Worm (Caenorhabditis elegans) whole organism, L3 larva: ENCODE measurements around the gene fbxa-211.

Experiments
- R02D3.7 ChIP-seq: fragments of 150-350 bp; optimal IDR thresholded peaks from 2 replicates; lab custom pipeline; 2014; ENCODE audit warnings: missing biosample characterization, missing genetic modification characterization
- ZK546.5 ChIP-seq: sonication (generic microtip); optimal IDR thresholded peaks from 2 replicates; lab custom pipeline; 2017; ENCODE audit warnings: missing biosample characterization, missing genetic modification characterization
- ama-1 ChIP-seq: fragments of 150-350 bp; optimal IDR thresholded peaks from 2 replicates; lab custom pipeline; 2018
- ceh-16 ChIP-seq: sonication (generic microtip); optimal IDR thresholded peaks from 2 replicates; lab custom pipeline; 2017; ENCODE audit warnings: missing biosample characterization, missing genetic modification characterization
- ceh-28 ChIP-seq: fragments of 150-350 bp; optimal IDR thresholded peaks from 2 replicates; lab custom pipeline; 2014; ENCODE audit warnings: missing biosample characterization, missing genetic modification reagents, missing genetic modification characterization
- ceh-82 ChIP-seq: fragments of 150-350 bp; optimal IDR thresholded peaks from 2 replicates; lab custom pipeline; 2014; ENCODE audit warnings: missing biosample characterization, missing genetic modification characterization
- ceh-9 ChIP-seq: sonication (generic microtip); optimal IDR thresholded peaks from 2 replicates; lab custom pipeline; 2018; ENCODE audit warnings: missing biosample characterization, missing genetic modification characterization
- daf-12 ChIP-seq: fragments of 150-350 bp; optimal IDR thresholded peaks from 2 replicates; lab custom pipeline; 2014; ENCODE audit warnings: missing biosample characterization, missing genetic modification reagents, missing genetic modification characterization
- egl-5 ChIP-seq: fragments of 150-350 bp; optimal IDR thresholded peaks from 2 replicates; lab custom pipeline; 2017; ENCODE audit warnings: missing biosample characterization, missing genetic modification reagents, missing genetic modification characterization, inconsistent platforms
- elt-1 ChIP-seq: fragments of 150-350 bp; optimal IDR thresholded peaks from 2 replicates; lab custom pipeline; 2014; ENCODE audit warnings: missing biosample characterization, missing genetic modification characterization
- elt-2 ChIP-seq: sonication (generic microtip); optimal IDR thresholded peaks from 2 replicates; lab custom pipeline; 2016; ENCODE audit warnings: missing genetic modification reagents, mild to moderate bottlenecking, missing genetic modification characterization, missing compliant biosample characterization
- elt-3 ChIP-seq, 3 experiments: fragments of 150-350 bp in 1 of 3; sonication (generic microtip) in 2 of 3; optimal IDR thresholded peaks; 2 replicates in 2 of 3; 4 replicates in 1 of 3; lab custom pipeline; 2014 to 2017; ENCODE audit warnings: missing biosample characterization in 3 of 3, missing genetic modification characterization in 3 of 3
- eor-1 ChIP-seq, 2 experiments: fragments of 150-350 bp; optimal IDR thresholded peaks; 2 replicates each; lab custom pipeline; 2014 to 2018; ENCODE audit warnings: missing biosample characterization in 2 of 2, missing genetic modification characterization in 2 of 2
- fkh-10 ChIP-seq: sonication (generic microtip); optimal IDR thresholded peaks from 2 replicates; lab custom pipeline; 2017; ENCODE audit warnings: missing biosample characterization, missing genetic modification reagents, missing genetic modification characterization
- fkh-2 ChIP-seq: fragments of 150-350 bp; optimal IDR thresholded peaks from 2 replicates; lab custom pipeline; 2014; ENCODE audit warnings: missing biosample characterization, missing genetic modification reagents, missing genetic modification characterization
- fos-1 ChIP-seq: fragments of 150-350 bp; optimal IDR thresholded peaks from 2 replicates; lab custom pipeline; 2014; ENCODE audit warnings: missing biosample characterization, missing genetic modification characterization
- hmg-11 ChIP-seq: sonication (generic microtip); optimal IDR thresholded peaks from 2 replicates; lab custom pipeline; 2016; ENCODE audit warnings: missing genetic modification characterization, missing compliant biosample characterization
- jun-1 ChIP-seq: fragments of 150-350 bp; optimal IDR thresholded peaks from 2 replicates; lab custom pipeline; 2014; ENCODE audit warnings: missing biosample characterization, missing genetic modification reagents, missing genetic modification characterization
- lsy-12 ChIP-seq: sonication (generic microtip); optimal IDR thresholded peaks from 2 replicates; lab custom pipeline; 2016; ENCODE audit warnings: mild to moderate bottlenecking, missing genetic modification characterization, missing compliant biosample characterization
- mdl-1 ChIP-seq: fragments of 150-350 bp; optimal IDR thresholded peaks from 2 replicates; lab custom pipeline; 2014; ENCODE audit warnings: missing biosample characterization, missing genetic modification characterization
- mml-1 ChIP-seq: fragments of 150-350 bp; sonication (generic microtip); optimal IDR thresholded peaks from 3 replicates; lab custom pipeline; 2014; ENCODE audit warnings: missing biosample characterization, missing genetic modification characterization
- nfya-1 ChIP-seq: sonication (generic microtip); optimal IDR thresholded peaks from 2 replicates; lab custom pipeline; 2017; ENCODE audit warnings: missing genetic modification characterization, mild to moderate bottlenecking, missing compliant biosample characterization, antibody characterized with exemption, moderate library complexity; ENCODE audit not compliant: insufficient read depth
- nhr-23 ChIP-seq: fragments of 150-350 bp; optimal IDR thresholded peaks from 2 replicates; lab custom pipeline; 2014; ENCODE audit warnings: missing biosample characterization, missing genetic modification reagents, missing genetic modification characterization
- nhr-237 ChIP-seq: fragments of 150-350 bp; optimal IDR thresholded peaks from 2 replicates; lab custom pipeline; 2014; ENCODE audit warnings: missing biosample characterization, missing genetic modification characterization
- nhr-25 ChIP-seq: sonication (generic microtip); optimal IDR thresholded peaks from 2 replicates; lab custom pipeline; 2017; ENCODE audit warnings: missing biosample characterization, missing genetic modification characterization
- nhr-28 ChIP-seq: fragments of 150-350 bp; optimal IDR thresholded peaks from 2 replicates; lab custom pipeline; 2014; ENCODE audit warnings: missing biosample characterization, missing genetic modification characterization
- nhr-43 ChIP-seq: sonication (generic microtip); optimal IDR thresholded peaks from 2 replicates; lab custom pipeline; 2016; ENCODE audit warnings: mild to moderate bottlenecking, missing genetic modification characterization, missing compliant biosample characterization; ENCODE audit not compliant: poor library complexity, severe bottlenecking
- nhr-67 ChIP-seq: fragments of 150-350 bp; optimal IDR thresholded peaks from 2 replicates; lab custom pipeline; 2014; ENCODE audit warnings: missing biosample characterization, missing genetic modification characterization
- nhr-76 ChIP-seq: fragments of 150-350 bp; sonication (generic microtip); optimal IDR thresholded peaks from 5 replicates; lab custom pipeline; 2014; ENCODE audit warnings: missing biosample characterization, missing genetic modification characterization
- pha-4 ChIP-seq: fragments of 150-350 bp; optimal IDR thresholded peaks from 2 replicates; lab custom pipeline; 2014; ENCODE audit warnings: missing biosample characterization, missing genetic modification reagents, missing genetic modification characterization
- pqm-1 ChIP-seq: fragments of 150-350 bp; optimal IDR thresholded peaks from 2 replicates; lab custom pipeline; 2017; ENCODE audit warnings: missing biosample characterization, missing genetic modification characterization, inconsistent platforms
- sea-2 ChIP-seq: fragments of 150-350 bp; sonication (generic microtip); optimal IDR thresholded peaks from 4 replicates; lab custom pipeline; 2014; ENCODE audit warnings: missing biosample characterization, missing genetic modification reagents, missing genetic modification characterization
- snpc-4 ChIP-seq: fragments of 150-350 bp; optimal IDR thresholded peaks from 2 replicates; lab custom pipeline; 2014; ENCODE audit warnings: missing biosample characterization, missing genetic modification characterization
- unc-39 ChIP-seq: sonication (generic microtip); optimal IDR thresholded peaks from 4 replicates; lab custom pipeline; 2017; ENCODE audit warnings: missing biosample characterization, missing genetic modification characterization
- unc-62 ChIP-seq: fragments of 150-350 bp; sonication (generic microtip); optimal IDR thresholded peaks from 4 replicates; lab custom pipeline; 2014; ENCODE audit warnings: missing biosample characterization, missing genetic modification reagents, missing genetic modification characterization
- zag-1 ChIP-seq: fragments of 150-350 bp; optimal IDR thresholded peaks from 2 replicates; lab custom pipeline; 2014; ENCODE audit warnings: missing biosample characterization, missing genetic modification characterization
- ztf-4 ChIP-seq: fragments of 150-350 bp; optimal IDR thresholded peaks from 2 replicates; lab custom pipeline; 2014; ENCODE audit warnings: missing biosample characterization, missing genetic modification characterization

Gene fbxa-211

ce11 chrV:18161228-18161627, 33.9 kb downstream of the fbxa-211 start, which contains the start of gene C14A6.13:
Gene C14A6.13, minus strand, starts transcription at chrV:18161328.
- TF ChIP-seq zag-1 (tag; lab: Kevin White, UChicago) (no peak), jun-1 (no peak), nhr-25 (tag; lab: Kevin White, UChicago) (no peak), nhr-76 (tag; lab: Kevin White, UChicago) (no peak), ceh-82 (no peak), ceh-16 (tag; lab: Kevin White, UChicago) (no peak), pqm-1 (tag; lab: Kevin White, UChicago) (no peak), nhr-43 (no peak), ceh-28 (no peak), elt-1 (tag; lab: Kevin White, UChicago) (no peak), mml-1 (tag; lab: Kevin White, UChicago) (no peak), pha-4 (tag; lab: Kevin White, UChicago) (no peak), fkh-2 (no peak), lsy-12 (tag; lab: Kevin White, UChicago) (no peak), hmg-11 (tag; lab: Kevin White, UChicago) (no peak), mdl-1 (tag; lab: Kevin White, UChicago) (no peak), elt-3 (tag; optimal IDR thresholded peaks at IDR 0.05; lab: Kevin White, UChicago) (no peak), ZK546.5 (tag; lab: Kevin White, UChicago) (no peak)

- TF ChIP-seq egl-5 (tag; lab: Kevin White, UChicago) (no peak), lsy-12 (tag; lab: Kevin White, UChicago) (no peak), jun-1 (no peak), nhr-23 (no peak), elt-3 (tag; optimal IDR thresholded peaks at IDR 0.05; lab: Kevin White, UChicago) (no peak), daf-12 (tag; lab: Kevin White, UChicago) (no peak), R02D3.7 (tag; lab: Kevin White, UChicago) (no peak), fos-1 (tag; lab: Kevin White, UChicago) (no peak), nhr-28 (tag; lab: Kevin White, UChicago) (no peak), ZK546.5 (tag; lab: Kevin White, UChicago) (no peak), elt-2 (no peak), ceh-82 (no peak), pqm-1 (tag; lab: Kevin White, UChicago) (no peak), hmg-11 (tag; lab: Kevin White, UChicago) (no peak), zag-1 (tag; lab: Kevin White, UChicago) (no peak), ceh-9 (tag; lab: Kevin White, UChicago) (no peak), sea-2 (no peak), nhr-25 (tag; lab: Kevin White, UChicago) (no peak)
Measured at ce11 chrV:18162568-18162967, 35.2 kb downstream of the fbxa-211 start, which contains the start of gene C14A6.12. Gene C14A6.12, minus strand, starts transcription at chrV:18162668.

- TF ChIP-seq daf-12 (tag; lab: Kevin White, UChicago) (no peak), pqm-1 (tag; lab: Kevin White, UChicago) (no peak), unc-39 (tag; lab: Kevin White, UChicago) (no peak), nhr-237 (tag; lab: Kevin White, UChicago) (no peak), ztf-4 (tag; lab: Kevin White, UChicago) (no peak)
Measured at ce11 chrV:18163434-18163833, 36.1 kb downstream of the fbxa-211 start.

ce11 chrV:18164758-18165157, 37.4 kb downstream of the fbxa-211 start, which contains the start of gene C14A6.5:
Gene C14A6.5, minus strand, starts transcription at chrV:18164858.
- TF ChIP-seq nhr-237 (tag; lab: Kevin White, UChicago), result no peak
- no peak for TF ChIP-seq nhr-67 (tag; lab: Kevin White, UChicago)
- no peak for TF ChIP-seq ZK546.5 (tag; lab: Kevin White, UChicago)
- TF ChIP-seq zag-1 (tag; lab: Kevin White, UChicago), result no peak
- no peak for TF ChIP-seq daf-12 (tag; lab: Kevin White, UChicago)
- no peak for TF ChIP-seq ama-1
- no peak for TF ChIP-seq eor-1 (tag; optimal IDR thresholded peaks at IDR 0.05; lab: Kevin White, UChicago)
- TF ChIP-seq nhr-76 (tag; lab: Kevin White, UChicago), result no peak
- TF ChIP-seq ceh-16 (tag; lab: Kevin White, UChicago), result no peak
- no peak for TF ChIP-seq unc-62 (GFP tag; lab: Kevin White, UChicago)
- TF ChIP-seq snpc-4 (tag; lab: Kevin White, UChicago), result no peak
- no peak for TF ChIP-seq fos-1 (tag; lab: Kevin White, UChicago)
- TF ChIP-seq fkh-10 (GFP tag; lab: Kevin White, UChicago), result no peak
- no peak for TF ChIP-seq nfya-1 (tag; lab: Kevin White, UChicago)
- TF ChIP-seq ztf-4 (tag; lab: Kevin White, UChicago), result no peak
